Worm (Caenorhabditis elegans) whole organism, mixed stage, embryonic: ENCODE data around the gene gid-8.

Experiments used
- ceh-43 ChIP-seq: fragments of 200-800 bp; sonication (Bioruptor generic); optimal IDR thresholded peaks from 2 replicates; lab custom pipeline; 2018; ENCODE audit warnings: mild to moderate bottlenecking, missing genetic modification characterization, moderate library complexity, missing compliant biosample characterization
- ceh-83 ChIP-seq: fragments of 200-800 bp; sonication (Bioruptor generic); optimal IDR thresholded peaks from 2 replicates; lab custom pipeline; 2018; ENCODE audit warnings: mild to moderate bottlenecking, missing genetic modification characterization, missing compliant biosample characterization
- elt-3 ChIP-seq: fragments of 150-350 bp; optimal IDR thresholded peaks from 2 replicates; lab custom pipeline; 2014; ENCODE audit warnings: missing biosample characterization, missing genetic modification characterization
- ham-2 ChIP-seq: fragments of 200-800 bp; sonication (Bioruptor generic); optimal IDR thresholded peaks from 2 replicates; lab custom pipeline; 2018; ENCODE audit warnings: mild to moderate bottlenecking, missing genetic modification characterization, missing compliant biosample characterization
- hlh-1 ChIP-seq: fragments of 150-350 bp; optimal IDR thresholded peaks from 2 replicates; lab custom pipeline; 2014; ENCODE audit warnings: missing biosample characterization, missing genetic modification reagents, missing genetic modification characterization
- lsy-2 ChIP-seq: fragments of 150-350 bp; optimal IDR thresholded peaks from 2 replicates; lab custom pipeline; 2014; ENCODE audit warnings: missing biosample characterization, missing genetic modification characterization
- mab-5 ChIP-seq: fragments of 150-350 bp; optimal IDR thresholded peaks from 2 replicates; lab custom pipeline; 2014; ENCODE audit warnings: missing biosample characterization, missing genetic modification characterization
- nhr-237 ChIP-seq: fragments of 150-350 bp; optimal IDR thresholded peaks from 2 replicates; lab custom pipeline; 2014; ENCODE audit warnings: missing biosample characterization, missing genetic modification characterization
- nhr-28 ChIP-seq: fragments of 150-350 bp; optimal IDR thresholded peaks from 2 replicates; lab custom pipeline; 2014; ENCODE audit warnings: missing biosample characterization, missing genetic modification characterization
- pha-4 ChIP-seq: fragments of 150-350 bp; optimal IDR thresholded peaks from 2 replicates; lab custom pipeline; 2018; ENCODE audit warnings: missing biosample characterization, missing genetic modification reagents, missing genetic modification characterization
- tbx-8 ChIP-seq: fragments of 200-800 bp; sonication (Bioruptor generic); optimal IDR thresholded peaks from 2 replicates; lab custom pipeline; 2018; ENCODE audit warnings: mild to moderate bottlenecking, missing genetic modification characterization, moderate library complexity, missing compliant biosample characterization
- unc-39 ChIP-seq: fragments of 150-350 bp; optimal IDR thresholded peaks from 2 replicates; lab custom pipeline; 2014; ENCODE audit warnings: missing biosample characterization, missing genetic modification characterization
- unc-62 ChIP-seq: fragments of 150-350 bp; optimal IDR thresholded peaks from 2 replicates; lab custom pipeline; 2014; ENCODE audit warnings: missing biosample characterization, missing genetic modification reagents, missing genetic modification characterization
- ztf-11 ChIP-seq: fragments of 150-350 bp; optimal IDR thresholded peaks from 2 replicates; lab custom pipeline; 2014; ENCODE audit warnings: missing biosample characterization, missing genetic modification characterization

ce11 chrV:1454762-1455161, 12.8 kb upstream of the gid-8 start, which contains the start of gene chil-14:
- TF ChIP-seq lsy-2 (tag; lab: Kevin White, UChicago) (no peak), tbx-8 (GFP tag; lab: Kevin White, UChicago) (no peak), ham-2 (no peak), elt-3 (tag; lab: Kevin White, UChicago) (no peak), ztf-11 (tag; lab: Kevin White, UChicago) (no peak), unc-39 (tag; lab: Kevin White, UChicago) (no peak), pha-4 (no peak), unc-62 (GFP tag; lab: Kevin White, UChicago) (no peak), ceh-43 (no peak), mab-5 (no peak), nhr-237 (no peak), hlh-1 (tag; lab: Kevin White, UChicago) (no peak), nhr-28 (tag; lab: Kevin White, UChicago) (no peak), ceh-83 (GFP tag; lab: Kevin White, UChicago) (no peak)
